Worm (Caenorhabditis elegans) whole organism, L4 larva: Measurements from ENCODE around the gene mlk-1.

Experiments used
- F49E8.2 ChIP-seq: sonication (generic microtip); optimal IDR thresholded peaks from 2 replicates; lab custom pipeline; 2016; ENCODE audit warnings: missing compliant biosample characterization, mild to moderate bottlenecking, missing genetic modification characterization, borderline replicate concordance
- dpl-1 ChIP-seq: fragments of 150-350 bp; optimal IDR thresholded peaks from 2 replicates; lab custom pipeline; 2014; ENCODE audit warnings: missing biosample characterization, missing genetic modification reagents, missing genetic modification characterization
- lim-7 ChIP-seq: fragments of 200-800 bp; sonication (Bioruptor generic); IDR thresholded peaks from 2 replicates; pipeline ENCODE4 v1.3.6; 2022; ENCODE audit warnings: missing genetic modification characterization, missing compliant biosample characterization
- lin-13 ChIP-seq: fragments of 150-350 bp; optimal IDR thresholded peaks from 2 replicates; lab custom pipeline; 2014; ENCODE audit warnings: missing biosample characterization, missing genetic modification reagents, missing genetic modification characterization
- lir-3 ChIP-seq: sonication (generic microtip); optimal IDR thresholded peaks from 2 replicates; lab custom pipeline; 2016; ENCODE audit warnings: mild to moderate bottlenecking, missing genetic modification characterization, missing compliant biosample characterization
- nhr-111 ChIP-seq: fragments of 200-800 bp; sonication (Bioruptor generic); optimal IDR thresholded peaks from 2 replicates; lab custom pipeline; 2018; ENCODE audit warnings: mild to moderate bottlenecking, missing genetic modification characterization, missing compliant biosample characterization
- nhr-28 ChIP-seq: fragments of 150-350 bp; optimal IDR thresholded peaks from 2 replicates; lab custom pipeline; 2014; ENCODE audit warnings: missing biosample characterization, missing genetic modification characterization
- pha-4 ChIP-seq, 2 experiments: fragments of 150-350 bp in 1 of 2; fragments of 200-800 bp in 1 of 2; sonication (Bioruptor generic) in 1 of 2; IDR thresholded peaks in 1 of 2; optimal IDR thresholded peaks in 1 of 2; 2 replicates each; pipeline versions ENCODE4 v1.3.6 to Lab custom; 2014 to 2022; ENCODE audit warnings: missing genetic modification characterization in 2 of 2, missing genetic modification reagents in 2 of 2, missing biosample characterization in 1 of 2, missing compliant biosample characterization in 1 of 2
- sdz-12 ChIP-seq: fragments of 200-800 bp; sonication (Bioruptor generic); optimal IDR thresholded peaks from 2 replicates; lab custom pipeline; 2018; ENCODE audit warnings: mild to moderate bottlenecking, missing genetic modification characterization, missing compliant biosample characterization
- skn-1 ChIP-seq: fragments of 150-350 bp; optimal IDR thresholded peaks from 2 replicates; lab custom pipeline; 2014; ENCODE audit warnings: missing biosample characterization, missing genetic modification characterization
- spr-3 ChIP-seq: fragments of 200-800 bp; sonication (Bioruptor generic); optimal IDR thresholded peaks from 2 replicates; lab custom pipeline; 2018; ENCODE audit warnings: mild to moderate bottlenecking, missing genetic modification characterization, missing compliant biosample characterization
- unc-62 ChIP-seq, 3 experiments: fragments of 150-350 bp in 1 of 3; sonication (generic microtip); optimal IDR thresholded peaks in 2 of 3; peaks in 1 of 3; 1 replicate in 1 of 3; 2 replicates in 2 of 3; lab custom pipeline; 2014 to 2017; ENCODE audit warnings: missing biosample characterization in 3 of 3, missing genetic modification characterization in 3 of 3, missing genetic modification reagents in 3 of 3, missing genotype in 1 of 3

DNA sequence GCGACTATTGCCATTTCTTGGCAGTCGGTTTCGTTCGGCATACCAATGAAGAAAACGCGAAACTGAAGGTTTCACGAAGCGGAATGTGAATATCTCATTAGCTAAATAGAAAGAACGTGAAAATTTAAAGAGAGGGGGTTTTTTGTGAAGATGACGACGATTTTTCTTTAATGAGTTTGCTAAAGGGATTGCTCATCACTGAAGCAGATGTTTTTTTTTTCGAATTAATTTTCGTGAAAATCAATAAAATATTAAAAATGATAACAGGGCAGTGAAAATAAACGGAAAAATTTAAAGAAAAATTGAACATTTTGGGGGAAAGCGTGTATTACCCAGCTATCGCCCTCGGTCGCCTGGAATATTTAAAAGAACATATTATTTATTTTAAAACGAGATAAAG is 43.2 kb upstream of the mlk-1 start, which contains the start of gene srab-3:
- TF ChIP-seq sdz-12 (GFP tag; lab: Kevin White, UChicago), result no peak
- TF ChIP-seq lim-7 (GFP tag; lab: Robert Waterston, UW), result no peak
- TF ChIP-seq nhr-111 (GFP tag; lab: Kevin White, UChicago), result no peak
- TF ChIP-seq nhr-28, result no peak
- no peak for TF ChIP-seq lir-3 (tag; lab: Kevin White, UChicago)
- TF ChIP-seq lin-13 (GFP tag; lab: Kevin White, UChicago), result no peak
- no peak for TF ChIP-seq unc-62 (GFP tag; optimal IDR thresholded peaks at IDR 0.05 in 1 of 2; lab: Kevin White, UChicago)
- TF ChIP-seq unc-62 (tag; optimal IDR thresholded peaks at IDR 0.05; lab: Kevin White, UChicago), result no peak
- TF ChIP-seq skn-1, result no peak
- no peak for TF ChIP-seq dpl-1 (GFP tag; lab: Kevin White, UChicago)
- TF ChIP-seq F49E8.2, result no peak
- TF ChIP-seq pha-4 (GFP tag; IDR thresholded peaks at IDR 0.05; lab: Robert Waterston, UW), result no peak
- no peak for TF ChIP-seq pha-4 (tag; optimal IDR thresholded peaks at IDR 0.05; lab: Kevin White, UChicago)
- no peak for TF ChIP-seq spr-3
